Worm (Caenorhabditis elegans) whole organism, L2 larva: Measurements from ENCODE around the gene col-165.

Experiments used
- C34F6.9 ChIP-seq: fragments of 150-350 bp; optimal IDR thresholded peaks from 2 replicates; lab custom pipeline; 2014; ENCODE audit warnings: missing biosample characterization, missing genetic modification characterization
- F13H6.1 ChIP-seq: sonication (generic microtip); optimal IDR thresholded peaks from 2 replicates; lab custom pipeline; 2016; ENCODE audit warnings: missing genetic modification characterization, missing compliant biosample characterization
- R02D3.7 ChIP-seq: fragments of 150-350 bp; optimal IDR thresholded peaks from 2 replicates; lab custom pipeline; 2014; ENCODE audit warnings: missing biosample characterization, missing genetic modification characterization
- Y55F3AM.14 ChIP-seq: fragments of 200-800 bp; sonication (Bioruptor generic); optimal IDR thresholded peaks from 2 replicates; lab custom pipeline; 2018; ENCODE audit warnings: mild to moderate bottlenecking, missing genetic modification characterization, missing compliant biosample characterization
- alr-1 ChIP-seq: fragments of 150-350 bp; optimal IDR thresholded peaks from 2 replicates; lab custom pipeline; 2014; ENCODE audit warnings: missing biosample characterization, missing genetic modification characterization
- ama-1 ChIP-seq: fragments of 150-350 bp; optimal IDR thresholded peaks from 2 replicates; lab custom pipeline; 2018; ENCODE audit warnings: inconsistent platforms
- blmp-1 ChIP-seq: sonication (generic microtip); optimal IDR thresholded peaks from 2 replicates; lab custom pipeline; 2017; ENCODE audit warnings: missing genetic modification characterization, mild to moderate bottlenecking, missing compliant biosample characterization, antibody characterized with exemption, moderate library complexity; ENCODE audit not compliant: insufficient read depth
- ceh-82 ChIP-seq: fragments of 150-350 bp; optimal IDR thresholded peaks from 2 replicates; lab custom pipeline; 2014; ENCODE audit warnings: missing biosample characterization, missing genetic modification characterization
- crh-2 ChIP-seq: sonication (generic microtip); optimal IDR thresholded peaks from 2 replicates; lab custom pipeline; 2017; ENCODE audit warnings: missing biosample characterization, missing genetic modification characterization
- dmd-4 ChIP-seq: sonication (generic microtip); optimal IDR thresholded peaks from 2 replicates; lab custom pipeline; 2017; ENCODE audit warnings: missing biosample characterization, missing genetic modification characterization
- egl-27 ChIP-seq: sonication (generic microtip); optimal IDR thresholded peaks from 3 replicates; lab custom pipeline; 2017; ENCODE audit warnings: missing biosample characterization, missing genetic modification reagents, missing genetic modification characterization
- elt-1 ChIP-seq: fragments of 150-350 bp; optimal IDR thresholded peaks from 2 replicates; lab custom pipeline; 2014; ENCODE audit warnings: missing biosample characterization, missing genetic modification characterization
- fos-1 ChIP-seq: fragments of 150-350 bp; optimal IDR thresholded peaks from 2 replicates; lab custom pipeline; 2014; ENCODE audit warnings: missing biosample characterization, missing genetic modification characterization
- gmeb-1 ChIP-seq: fragments of 150-350 bp; optimal IDR thresholded peaks from 2 replicates; lab custom pipeline; 2014; ENCODE audit warnings: missing biosample characterization, missing genetic modification characterization
- lin-11 ChIP-seq: fragments of 150-350 bp; sonication (generic microtip); optimal IDR thresholded peaks from 2 replicates; lab custom pipeline; 2014; ENCODE audit warnings: missing biosample characterization, missing genetic modification characterization, inconsistent platforms, mixed read lengths
- lin-13 ChIP-seq: fragments of 150-350 bp; optimal IDR thresholded peaks from 2 replicates; lab custom pipeline; 2014; ENCODE audit warnings: missing biosample characterization, missing genetic modification reagents, missing genetic modification characterization
- lin-39 ChIP-seq: fragments of 150-350 bp; optimal IDR thresholded peaks from 2 replicates; lab custom pipeline; 2014; ENCODE audit warnings: missing biosample characterization, missing genetic modification reagents, missing genetic modification characterization
- lsy-2 ChIP-seq, 2 experiments: fragments of 150-350 bp in 1 of 2; sonication (generic microtip) in 1 of 2; optimal IDR thresholded peaks; 2 replicates each; lab custom pipeline; 2014 to 2017; ENCODE audit warnings: missing biosample characterization in 2 of 2, missing genetic modification characterization in 2 of 2
- mab-5 ChIP-seq: fragments of 150-350 bp; optimal IDR thresholded peaks from 2 replicates; lab custom pipeline; 2014; ENCODE audit warnings: missing biosample characterization, missing genetic modification characterization
- mbf-1 ChIP-seq: sonication (generic microtip); optimal IDR thresholded peaks from 2 replicates; lab custom pipeline; 2017; ENCODE audit warnings: missing biosample characterization, missing genetic modification characterization
- mdl-1 ChIP-seq, 2 experiments: fragments of 150-350 bp in 1 of 2; sonication (generic microtip) in 1 of 2; optimal IDR thresholded peaks; 2 replicates each; lab custom pipeline; 2017; ENCODE audit warnings: missing biosample characterization in 2 of 2, missing genetic modification characterization in 2 of 2
- nhr-10 ChIP-seq: sonication (generic microtip); optimal IDR thresholded peaks from 2 replicates; lab custom pipeline; 2017; ENCODE audit warnings: missing biosample characterization, missing genetic modification characterization
- nhr-11 ChIP-seq: fragments of 150-350 bp; optimal IDR thresholded peaks from 2 replicates; lab custom pipeline; 2014; ENCODE audit warnings: missing biosample characterization, missing genetic modification characterization
- nhr-12 ChIP-seq: fragments of 150-350 bp; optimal IDR thresholded peaks from 2 replicates; lab custom pipeline; 2014; ENCODE audit warnings: missing biosample characterization, missing genetic modification characterization
- nhr-129 ChIP-seq: fragments of 150-350 bp; optimal IDR thresholded peaks from 2 replicates; lab custom pipeline; 2014; ENCODE audit warnings: missing biosample characterization, missing genetic modification characterization
- nhr-21 ChIP-seq: fragments of 150-350 bp; optimal IDR thresholded peaks from 2 replicates; lab custom pipeline; 2014; ENCODE audit warnings: missing biosample characterization, missing genetic modification characterization
- nhr-23 ChIP-seq: fragments of 150-350 bp; optimal IDR thresholded peaks from 2 replicates; lab custom pipeline; 2014; ENCODE audit warnings: missing biosample characterization, missing genetic modification reagents, missing genetic modification characterization
- nhr-237 ChIP-seq: fragments of 150-350 bp; optimal IDR thresholded peaks from 2 replicates; lab custom pipeline; 2014; ENCODE audit warnings: missing biosample characterization, missing genetic modification characterization
- nhr-25 ChIP-seq: fragments of 150-350 bp; sonication (generic microtip); optimal IDR thresholded peaks from 3 replicates; lab custom pipeline; 2014; ENCODE audit warnings: missing biosample characterization, missing genetic modification characterization
- nhr-6 ChIP-seq: fragments of 150-350 bp; optimal IDR thresholded peaks from 2 replicates; lab custom pipeline; 2014; ENCODE audit warnings: missing biosample characterization, missing genetic modification characterization
- peb-1 ChIP-seq: fragments of 150-350 bp; optimal IDR thresholded peaks from 2 replicates; lab custom pipeline; 2014; ENCODE audit warnings: missing biosample characterization, missing genetic modification characterization
- sem-4 ChIP-seq: fragments of 150-350 bp; optimal IDR thresholded peaks from 2 replicates; lab custom pipeline; 2014; ENCODE audit warnings: missing biosample characterization, missing genetic modification reagents, missing genetic modification characterization
- skn-1 ChIP-seq: sonication (generic microtip); optimal IDR thresholded peaks from 2 replicates; lab custom pipeline; 2017; ENCODE audit warnings: missing biosample characterization, missing genetic modification characterization
- sma-3 ChIP-seq: sonication (generic microtip); optimal IDR thresholded peaks from 2 replicates; lab custom pipeline; 2016; ENCODE audit warnings: missing genetic modification reagents, missing genetic modification characterization, missing compliant biosample characterization
- sma-9 ChIP-seq, 2 experiments: fragments of 150-350 bp in 1 of 2; sonication (generic microtip) in 1 of 2; optimal IDR thresholded peaks; 2 replicates each; lab custom pipeline; 2014 to 2016; ENCODE audit warnings: missing genetic modification characterization in 2 of 2, mild to moderate bottlenecking in 1 of 2, missing biosample characterization in 1 of 2, missing compliant biosample characterization in 1 of 2, missing genetic modification reagents in 1 of 2, moderate library complexity in 1 of 2
- snpc-4 ChIP-seq: fragments of 150-350 bp; optimal IDR thresholded peaks from 2 replicates; lab custom pipeline; 2014; ENCODE audit warnings: missing biosample characterization, missing genetic modification characterization
- unc-39 ChIP-seq: fragments of 150-350 bp; optimal IDR thresholded peaks from 2 replicates; lab custom pipeline; 2014; ENCODE audit warnings: missing biosample characterization, missing genetic modification characterization
- unc-55 ChIP-seq: fragments of 150-350 bp; sonication (generic microtip); optimal IDR thresholded peaks from 3 replicates; lab custom pipeline; 2014; ENCODE audit warnings: missing biosample characterization, missing genetic modification reagents, missing genetic modification characterization
- unc-62 ChIP-seq: fragments of 150-350 bp; optimal IDR thresholded peaks from 2 replicates; lab custom pipeline; 2014; ENCODE audit warnings: missing biosample characterization, missing genetic modification reagents, missing genetic modification characterization
- zag-1 ChIP-seq: fragments of 150-350 bp; optimal IDR thresholded peaks from 2 replicates; lab custom pipeline; 2014; ENCODE audit warnings: missing biosample characterization, missing genetic modification characterization
- ztf-11 ChIP-seq: sonication (generic microtip); optimal IDR thresholded peaks from 2 replicates; lab custom pipeline; 2017; ENCODE audit warnings: missing biosample characterization, missing genetic modification characterization
- ztf-4 ChIP-seq: fragments of 150-350 bp; optimal IDR thresholded peaks from 2 replicates; lab custom pipeline; 2014; ENCODE audit warnings: missing biosample characterization, missing genetic modification characterization

col-165 gene

DNA sequence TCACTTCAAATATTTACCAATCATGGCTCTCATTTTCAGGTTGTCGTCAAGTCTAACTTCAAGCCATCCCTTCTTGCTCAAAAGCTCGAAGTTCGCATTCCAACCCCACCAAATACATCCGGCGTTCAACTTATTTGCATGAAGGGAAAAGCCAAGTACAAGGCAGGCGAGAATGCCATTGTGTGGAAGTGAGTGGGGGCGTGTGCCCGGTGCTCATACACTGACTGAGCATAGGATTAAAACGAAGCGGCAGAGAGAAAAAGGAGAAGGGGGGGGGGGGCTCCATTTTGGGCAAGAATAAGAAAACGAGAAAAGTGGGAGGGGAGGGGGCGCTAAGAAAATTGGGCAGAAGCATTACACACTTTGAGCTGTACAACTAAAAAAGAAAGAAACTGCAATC, 38.3 kb downstream of the col-165 start:
- TF ChIP-seq Y55F3AM.14 (GFP tag; lab: Kevin White, UChicago) (peak; percentile 10), fos-1 (tag; lab: Kevin White, UChicago) (no peak), blmp-1 (no peak), skn-1 (tag; lab: Kevin White, UChicago) (no peak), nhr-12 (tag; lab: Kevin White, UChicago) (no peak), snpc-4 (no peak), elt-1 (tag; lab: Kevin White, UChicago) (no peak), R02D3.7 (tag; lab: Kevin White, UChicago) (no peak)

- TF ChIP-seq crh-2 (tag; lab: Kevin White, UChicago) (peak; percentile 89), nhr-129 (tag; lab: Kevin White, UChicago) (peak; percentile 82), blmp-1 (no peak), nhr-21 (tag; lab: Kevin White, UChicago) (peak; percentile 85), peb-1 (tag; lab: Kevin White, UChicago) (no peak), nhr-237 (tag; lab: Kevin White, UChicago) (no peak), ztf-11 (tag; lab: Kevin White, UChicago) (no peak), gmeb-1 (tag; lab: Kevin White, UChicago) (peak; percentile 82), mbf-1 (tag; lab: Kevin White, UChicago) (peak; percentile 35), dmd-4 (tag; lab: Kevin White, UChicago) (no peak), mab-5 (tag; lab: Kevin White, UChicago) (peak; percentile 70), zag-1 (tag; lab: Kevin White, UChicago) (no peak), sma-3 (GFP tag; lab: Kevin White, UChicago) (peak; percentile 82), snpc-4 (peak; percentile 41), fos-1 (tag; lab: Kevin White, UChicago) (peak; percentile 64), nhr-10 (tag; lab: Kevin White, UChicago) (no peak), unc-62 (GFP tag; lab: Kevin White, UChicago) (no peak), ztf-4 (tag; lab: Kevin White, UChicago) (no peak), ama-1 (lab: Kevin White, UChicago) (no peak), sem-4 (tag; lab: Kevin White, UChicago) (peak; percentile 22), nhr-25 (tag; lab: Kevin White, UChicago) (peak; percentile 78), lin-39 (no peak), nhr-12 (tag; lab: Kevin White, UChicago) (no peak), mdl-1 (tag; optimal IDR thresholded peaks at IDR 0.05; lab: Kevin White, UChicago) (no peak), egl-27 (tag; lab: Kevin White, UChicago) (peak; percentile 63), C34F6.9 (tag; lab: Kevin White, UChicago) (peak; percentile 46), lin-11 (tag; lab: Kevin White, UChicago) (no peak), sma-9 (GFP tag; optimal IDR thresholded peaks at IDR 0.05; lab: Kevin White, UChicago) (peak; percentile 47), sma-9 (tag; optimal IDR thresholded peaks at IDR 0.05; lab: Kevin White, UChicago) (no peak), lsy-2 (tag; optimal IDR thresholded peaks at IDR 0.05; lab: Kevin White, UChicago) (peak; percentile 59 to 77), nhr-6 (tag; lab: Kevin White, UChicago) (peak; percentile 49), nhr-23 (tag; lab: Kevin White, UChicago) (no peak), alr-1 (tag; lab: Kevin White, UChicago) (no peak), unc-39 (no peak), lin-13 (GFP tag; lab: Kevin White, UChicago) (peak; percentile 60), ceh-82 (tag; lab: Kevin White, UChicago) (peak; percentile 63), F13H6.1 (peak; percentile 79), nhr-11 (tag; lab: Kevin White, UChicago) (no peak), unc-55 (GFP tag; lab: Kevin White, UChicago) (peak; percentile 77), Y55F3AM.14 (GFP tag; lab: Kevin White, UChicago) (no peak)
These were observed 41.8 kb downstream of the col-165 start for ce11 chrX:4395073-4395850.
